Fruit fly (Drosophila melanogaster) whole organism, embryonic: ENCODE results near the gene SmydA-9.

Source experiments
- Ada2b ChIP-seq: fragments of 200-800 bp; sonication (Bioruptor generic); IDR thresholded peaks from 2 replicates; pipeline ENCODE4 v1.3.6; 2022; ENCODE audit warnings: missing biosample characterization, missing genetic modification characterization
- Awh ChIP-seq: fragments of 200-800 bp; sonication (Bioruptor generic); IDR thresholded peaks from 2 replicates; pipeline ENCODE4, ENCODE4 v1.3.6; 2022; ENCODE audit warnings: missing biosample characterization, missing genetic modification characterization
- B-H1 ChIP-seq: fragments of 200-800 bp; sonication (Bioruptor generic); IDR thresholded peaks from 3 replicates; pipeline ENCODE4 v1.3.6; 2022; ENCODE audit warnings: missing biosample characterization, missing genetic modification characterization
- Blimp-1 ChIP-seq: fragments of 200-800 bp; sonication (Bioruptor generic); optimal IDR thresholded peaks from 3 replicates; lab custom pipeline; 2018; ENCODE audit warnings: missing biosample characterization, missing genetic modification characterization, mild to moderate bottlenecking, moderate library complexity, missing genetic modification reagents
- CG10654 ChIP-seq: fragments of 200-800 bp; sonication (Bioruptor generic); optimal IDR thresholded peaks from 2 replicates; lab custom pipeline; 2016; ENCODE audit warnings: missing biosample characterization, missing genetic modification characterization
- CG10979 ChIP-seq: fragments of 200-800 bp; sonication (Bioruptor generic); optimal IDR thresholded peaks from 2 replicates; lab custom pipeline; 2018; ENCODE audit warnings: missing biosample characterization, mild to moderate bottlenecking, missing genetic modification characterization, moderate library complexity
- CG11696 ChIP-seq: fragments of 200-800 bp; sonication (Bioruptor generic); IDR thresholded peaks from 2 replicates; pipeline ENCODE4 v1.3.6; 2022; ENCODE audit warnings: missing biosample characterization, missing genetic modification characterization
- CG11723 ChIP-seq: fragments of 200-800 bp; sonication (Bioruptor generic); optimal IDR thresholded peaks from 2 replicates; lab custom pipeline; 2017; ENCODE audit warnings: missing biosample characterization, mild to moderate bottlenecking, missing genetic modification characterization
- CG13424 ChIP-seq: fragments of 200-800 bp; sonication (Bioruptor generic); optimal IDR thresholded peaks from 2 replicates; lab custom pipeline; 2019; ENCODE audit warnings: missing biosample characterization, mild to moderate bottlenecking, missing genetic modification characterization, moderate library complexity
- CG13624 ChIP-seq: fragments of 200-800 bp; sonication (Bioruptor generic); optimal IDR thresholded peaks from 2 replicates; lab custom pipeline; 2016; ENCODE audit warnings: missing biosample characterization, missing genetic modification characterization
- CG15696 ChIP-seq: fragments of 200-800 bp; sonication (Bioruptor generic); optimal IDR thresholded peaks from 2 replicates; lab custom pipeline; 2019; ENCODE audit warnings: missing biosample characterization, mild to moderate bottlenecking, missing genetic modification characterization, moderate library complexity
- CG17186 ChIP-seq: fragments of 200-800 bp; sonication (Bioruptor generic); optimal IDR thresholded peaks from 3 replicates; lab custom pipeline; 2017; ENCODE audit warnings: missing biosample characterization, missing genetic modification reagents, missing genetic modification characterization
- CG18262 ChIP-seq: fragments of 200-800 bp; optimal IDR thresholded peaks from 3 replicates; lab custom pipeline; 2019; ENCODE audit warnings: missing biosample characterization, mild to moderate bottlenecking, missing genetic modification characterization, moderate library complexity
- CG18599 ChIP-seq: fragments of 200-800 bp; sonication (Bioruptor generic); optimal IDR thresholded peaks from 3 replicates; lab custom pipeline; 2017; ENCODE audit warnings: missing biosample characterization, missing genetic modification characterization, mild to moderate bottlenecking, moderate library complexity, missing genetic modification reagents
- CG30431 ChIP-seq: fragments of 200-800 bp; sonication (Bioruptor generic); optimal IDR thresholded peaks from 2 replicates; lab custom pipeline; 2017; ENCODE audit warnings: missing biosample characterization, missing genetic modification characterization
- CG31365 ChIP-seq: fragments of 200-800 bp; sonication (Bioruptor generic); optimal IDR thresholded peaks from 2 replicates; lab custom pipeline; 2018; ENCODE audit warnings: missing biosample characterization, mild to moderate bottlenecking, missing genetic modification characterization
- CG3281 ChIP-seq: fragments of 200-800 bp; sonication (Bioruptor generic); optimal IDR thresholded peaks from 3 replicates; lab custom pipeline; 2017; ENCODE audit warnings: missing biosample characterization, mild to moderate bottlenecking, missing genetic modification characterization
- CG4328 ChIP-seq: fragments of 200-800 bp; sonication (Bioruptor generic); optimal IDR thresholded peaks from 3 replicates; lab custom pipeline; 2017; ENCODE audit warnings: missing biosample characterization, missing genetic modification reagents, missing genetic modification characterization
- CG4404 ChIP-seq: fragments of 200-800 bp; sonication (Bioruptor generic); IDR thresholded peaks from 2 replicates; pipeline ENCODE4 v1.3.6; 2022; ENCODE audit warnings: missing biosample characterization, missing genetic modification characterization
- CG5245 ChIP-seq: fragments of 200-800 bp; sonication (Bioruptor generic); optimal IDR thresholded peaks from 3 replicates; lab custom pipeline; 2016; ENCODE audit warnings: missing biosample characterization, missing genetic modification characterization
- CG7556 ChIP-seq: fragments of 200-800 bp; sonication (Bioruptor generic); optimal IDR thresholded peaks from 2 replicates; lab custom pipeline; 2017; ENCODE audit warnings: missing biosample characterization, mild to moderate bottlenecking, missing genetic modification characterization
- CG7928 ChIP-seq: fragments of 200-800 bp; sonication (Bioruptor generic); optimal IDR thresholded peaks from 2 replicates; lab custom pipeline; 2017; ENCODE audit warnings: missing biosample characterization, mild to moderate bottlenecking, missing genetic modification characterization
- CG9876 ChIP-seq: fragments of 200-800 bp; sonication (Bioruptor generic); optimal IDR thresholded peaks from 2 replicates; lab custom pipeline; 2016; ENCODE audit warnings: missing biosample characterization, missing genetic modification characterization
- CTCF ChIP-seq: fragments of 200-800 bp; sonication (Bioruptor generic); optimal IDR thresholded peaks from 2 replicates; lab custom pipeline; 2017; ENCODE audit warnings: missing biosample characterization, mild to moderate bottlenecking, missing genetic modification characterization, moderate library complexity
- Dad ChIP-seq: fragments of 200-800 bp; sonication (Bioruptor generic); optimal IDR thresholded peaks from 3 replicates; lab custom pipeline; 2016; ENCODE audit warnings: missing biosample characterization, missing genetic modification characterization
- ERR ChIP-seq: fragments of 200-800 bp; sonication (Bioruptor generic); optimal IDR thresholded peaks from 2 replicates; lab custom pipeline; 2016; ENCODE audit warnings: missing biosample characterization, missing genetic modification characterization
- HHEX ChIP-seq: fragments of 200-800 bp; sonication (Bioruptor generic); optimal IDR thresholded peaks from 3 replicates; lab custom pipeline; 2017; ENCODE audit warnings: missing biosample characterization, mild to moderate bottlenecking, missing genetic modification characterization, missing genetic modification reagents
- HmgZ ChIP-seq: fragments of 200-800 bp; sonication (Bioruptor generic); optimal IDR thresholded peaks from 2 replicates; lab custom pipeline; 2018; ENCODE audit warnings: missing biosample characterization, mild to moderate bottlenecking, missing genetic modification characterization
- Hr39 ChIP-seq: fragments of >200 bp; optimal IDR thresholded peaks from 2 replicates; lab custom pipeline; 2017
- Kr ChIP-seq: fragments of 200-800 bp; sonication (Bioruptor generic); optimal IDR thresholded peaks from 2 replicates; lab custom pipeline; 2017; ENCODE audit warnings: missing biosample characterization, mild to moderate bottlenecking, missing genetic modification characterization
- Lim3 ChIP-seq: fragments of 200-800 bp; sonication (Bioruptor generic); IDR thresholded peaks from 2 replicates; pipeline ENCODE4 v1.3.6; 2022; ENCODE audit warnings: missing biosample characterization, missing genetic modification characterization
- Mad ChIP-seq: fragments of 200-800 bp; sonication (Bioruptor generic); optimal IDR thresholded peaks from 2 replicates; lab custom pipeline; 2016; ENCODE audit warnings: missing biosample characterization, missing genetic modification characterization
- NFAT ChIP-seq: fragments of 200-800 bp; sonication (Bioruptor generic); IDR thresholded peaks from 2 replicates; pipeline ENCODE4 v1.3.6; 2022; ENCODE audit warnings: missing biosample characterization, missing genetic modification characterization
- Rfx ChIP-seq: fragments of 200-800 bp; sonication (Bioruptor generic); IDR thresholded peaks from 2 replicates; pipeline ENCODE4 v1.3.6; 2022; ENCODE audit warnings: missing biosample characterization, missing genetic modification characterization
- Sox100B ChIP-seq: fragments of 200-800 bp; sonication (Bioruptor generic); optimal IDR thresholded peaks from 3 replicates; lab custom pipeline; 2018; ENCODE audit warnings: missing biosample characterization, mild to moderate bottlenecking, missing genetic modification characterization
- al ChIP-seq: fragments of 200-800 bp; sonication (Bioruptor generic); IDR thresholded peaks from 2 replicates; pipeline ENCODE4 v1.3.6; 2022; ENCODE audit warnings: missing biosample characterization, missing genetic modification characterization
- bbx ChIP-seq: fragments of 200-800 bp; sonication (Bioruptor generic); IDR thresholded peaks from 2 replicates; pipeline ENCODE4 v1.3.6; 2022; ENCODE audit warnings: missing biosample characterization, missing genetic modification characterization; ENCODE audit not compliant: partially characterized antibody
- bigmax ChIP-seq: fragments of 200-800 bp; sonication (Bioruptor generic); optimal IDR thresholded peaks from 2 replicates; lab custom pipeline; 2018; ENCODE audit warnings: missing biosample characterization, mild to moderate bottlenecking, missing genetic modification characterization
- chinmo ChIP-seq: fragments of 200-800 bp; sonication (Bioruptor generic); IDR thresholded peaks from 4 replicates; pipeline ENCODE4 v1.3.6; 2022; ENCODE audit warnings: missing biosample characterization, missing genetic modification characterization; ENCODE audit not compliant: partially characterized antibody
- crol ChIP-seq: fragments of 200-800 bp; sonication (Bioruptor generic); IDR thresholded peaks from 2 replicates; pipeline ENCODE4 v1.3.6; 2022; ENCODE audit warnings: missing biosample characterization, missing genetic modification characterization
- danr ChIP-seq: fragments of 200-800 bp; sonication (Bioruptor generic); IDR thresholded peaks from 2 replicates; pipeline ENCODE4 v1.3.6; 2022; ENCODE audit warnings: missing biosample characterization, missing genetic modification characterization
- her ChIP-seq: fragments of 200-800 bp; sonication (Bioruptor generic); optimal IDR thresholded peaks from 2 replicates; lab custom pipeline; 2016; ENCODE audit warnings: missing biosample characterization, missing genetic modification characterization
- lola ChIP-seq, 3 experiments: fragments of >200 bp in 2 of 3; fragments of 200-800 bp in 1 of 3; sonication (Bioruptor generic) in 1 of 3; optimal IDR thresholded peaks; 2 replicates each; lab custom pipeline; 2017 to 2019; ENCODE audit warnings: missing biosample characterization in 3 of 3, missing genetic modification characterization in 3 of 3, mild to moderate bottlenecking in 1 of 3, moderate library complexity in 1 of 3
- pho ChIP-seq: fragments of 200-800 bp; sonication (Bioruptor generic); optimal IDR thresholded peaks from 2 replicates; lab custom pipeline; 2016; ENCODE audit warnings: missing biosample characterization, missing genetic modification characterization
- shn ChIP-seq: fragments of 200-800 bp; sonication (Bioruptor generic); optimal IDR thresholded peaks from 3 replicates; lab custom pipeline; 2016; ENCODE audit warnings: missing biosample characterization, missing genetic modification characterization
- sim ChIP-seq: fragments of 200-800 bp; sonication (Bioruptor generic); IDR thresholded peaks from 2 replicates; pipeline ENCODE4 v1.3.6; 2022; ENCODE audit warnings: missing biosample characterization, missing genetic modification characterization
- tna ChIP-seq: fragments of 200-800 bp; sonication (Bioruptor generic); IDR thresholded peaks from 2 replicates; pipeline ENCODE4 v1.3.6; 2022; ENCODE audit warnings: missing biosample characterization, missing genetic modification characterization; ENCODE audit not compliant: partially characterized antibody
- twi ChIP-seq: fragments of 200-800 bp; optimal IDR thresholded peaks from 2 replicates; lab custom pipeline; 2019; ENCODE audit warnings: missing biosample characterization, mild to moderate bottlenecking, missing genetic modification characterization, moderate library complexity
- usp ChIP-seq: fragments of >200 bp; optimal IDR thresholded peaks from 2 replicates; lab custom pipeline; 2017; ENCODE audit warnings: missing biosample characterization, missing genetic modification characterization
- zf30C ChIP-seq: fragments of 200-800 bp; sonication (Bioruptor generic); optimal IDR thresholded peaks from 3 replicates; lab custom pipeline; 2018; ENCODE audit warnings: missing biosample characterization, mild to moderate bottlenecking, missing genetic modification characterization

SmydA-9 gene

DNA sequence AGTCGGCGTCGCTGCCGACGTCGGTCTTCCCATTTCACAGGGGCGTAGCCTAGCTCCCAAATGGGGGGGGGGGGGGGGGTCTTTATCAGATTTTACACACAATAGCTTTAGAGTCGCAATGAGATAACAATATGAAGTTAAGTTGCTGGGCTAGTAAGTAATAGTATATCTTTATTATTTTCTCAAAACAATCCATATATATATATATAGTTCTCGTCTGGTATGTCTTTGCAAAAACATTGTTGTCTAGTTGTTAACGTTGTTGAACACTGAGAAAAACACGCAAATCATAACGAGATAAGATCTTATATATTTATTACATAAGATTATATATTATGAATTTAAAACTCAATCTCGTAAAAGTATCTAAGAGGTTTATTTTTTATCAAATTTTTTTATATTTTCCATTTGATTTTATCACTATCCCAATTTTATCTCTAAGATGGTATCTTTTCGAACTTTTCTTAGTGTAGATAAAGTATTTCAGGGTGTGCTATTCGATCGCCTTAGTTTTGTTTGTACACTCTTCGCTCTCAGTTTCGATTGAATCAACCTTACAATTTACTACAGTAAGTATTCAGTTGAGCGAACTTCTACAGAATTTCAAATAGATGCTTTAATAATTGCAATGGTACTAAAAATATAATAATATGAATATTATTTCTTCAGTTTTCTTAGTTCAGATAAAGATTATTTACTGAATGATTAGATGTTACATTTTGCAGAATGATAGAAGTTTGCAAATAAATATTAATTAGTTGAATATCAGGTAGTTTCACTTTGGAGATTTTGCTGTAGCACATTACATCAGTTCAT lies 8.6 kb downstream of the SmydA-9 start (continued):
- no peak for TF ChIP-seq ERR (GFP tag; lab: Kevin White, UChicago)
- TF ChIP-seq CG31365: peak; percentile 32
- peak; percentile 64 for TF ChIP-seq CG18262 (tag; lab: Kevin White, UChicago)
- peak; percentile 34 for TF ChIP-seq CG15696 (tag; lab: Kevin White, UChicago)
- TF ChIP-seq CG30431: peak; percentile 47
- peak; percentile 51 for TF ChIP-seq Blimp-1 (GFP tag; lab: Kevin White, UChicago)
- TF ChIP-seq zf30C: peak; percentile 79
- peak; percentile 96 for TF ChIP-seq NFAT
- TF ChIP-seq chinmo (GFP tag; lab: Robert Waterston, UW): no peak
- TF ChIP-seq al (GFP tag; lab: Robert Waterston, UW): peak; percentile 92
- TF ChIP-seq CG11723 (GFP tag; lab: Kevin White, UChicago): peak; percentile 51
- TF ChIP-seq bigmax: no peak
- TF ChIP-seq Dad (GFP tag; lab: Kevin White, UChicago): no peak
- TF ChIP-seq Hr39 (lab: Kevin White, UChicago): no peak
- TF ChIP-seq twi (tag; lab: Kevin White, UChicago): no peak
- no peak for TF ChIP-seq Kr (GFP tag; lab: Kevin White, UChicago)
- no peak for TF ChIP-seq CG5245 (GFP tag; lab: Kevin White, UChicago)
- peak; percentile 93 for TF ChIP-seq CG18599 (GFP tag; lab: Kevin White, UChicago)
- peak; percentile 66 for TF ChIP-seq CG13424 (tag; lab: Kevin White, UChicago)
- peak; percentile 88 for TF ChIP-seq CG3281 (GFP tag; lab: Kevin White, UChicago)
- TF ChIP-seq CG4328 (GFP tag; lab: Kevin White, UChicago): peak; percentile 43
- no peak for TF ChIP-seq usp
- TF ChIP-seq B-H1: peak; percentile 49
- no peak for TF ChIP-seq tna (GFP tag; lab: Robert Waterston, UW)
- peak; percentile 42 for TF ChIP-seq CG7928
- TF ChIP-seq Sox100B: peak; percentile 39
- TF ChIP-seq crol (GFP tag; lab: Robert Waterston, UW): peak; percentile 81
- peak; percentile 79 for TF ChIP-seq Ada2b (GFP tag; lab: Robert Waterston, UW)
- TF ChIP-seq HHEX (GFP tag; lab: Kevin White, UChicago): peak; percentile 86
- TF ChIP-seq CG11696 (GFP tag; lab: Robert Waterston, UW): peak; percentile 72
- TF ChIP-seq danr (GFP tag; lab: Robert Waterston, UW): peak; percentile 72
- TF ChIP-seq CTCF (GFP tag; lab: Kevin White, UChicago): no peak
- no peak for TF ChIP-seq CG10654 (GFP tag; lab: Kevin White, UChicago)
- peak in 1 of 3 experiments; percentile 35 for TF ChIP-seq lola (GFP tag; optimal IDR thresholded peaks at IDR 0.05; lab: Kevin White, UChicago)
- no peak for TF ChIP-seq Lim3 (GFP tag; lab: Robert Waterston, UW)
- TF ChIP-seq shn (GFP tag; lab: Kevin White, UChicago): no peak
- no peak for TF ChIP-seq her (GFP tag; lab: Kevin White, UChicago)
- TF ChIP-seq CG13624 (GFP tag; lab: Kevin White, UChicago): peak; percentile 18
- TF ChIP-seq Awh (GFP tag; lab: Robert Waterston, UW): 0 out of 2 replicates have a peak, but pooled peaks have one; percentile 19
- TF ChIP-seq Rfx (GFP tag; lab: Robert Waterston, UW): peak; percentile 98
- no peak for TF ChIP-seq CG17186 (GFP tag; lab: Kevin White, UChicago)
- TF ChIP-seq pho (GFP tag; lab: Kevin White, UChicago): no peak
- TF ChIP-seq CG4404 (GFP tag; lab: Robert Waterston, UW): peak; percentile 66; the same call in 1 of the 2 replicates
- 0 out of 2 replicates have a peak, but pooled peaks have one; percentile 22 for TF ChIP-seq sim (GFP tag; lab: Robert Waterston, UW)
- peak; percentile 78 for TF ChIP-seq HmgZ (tag; lab: Kevin White, UChicago)
- peak; percentile 83 for TF ChIP-seq CG7556 (GFP tag; lab: Kevin White, UChicago)
- no peak for TF ChIP-seq CG9876 (GFP tag; lab: Kevin White, UChicago)
- TF ChIP-seq Mad (GFP tag; lab: Kevin White, UChicago): no peak
- TF ChIP-seq CG10979 (tag; lab: Kevin White, UChicago): peak; percentile 57
- no peak for TF ChIP-seq bbx (GFP tag; lab: Robert Waterston, UW)
